Fruit fly (Drosophila melanogaster) S2 (cell line): Measurements from ENCODE around the gene eIF2alpha.

Experiments used
- CG8478 ChIP-seq: fragments of >200 bp; optimal IDR thresholded peaks from 2 replicates; lab custom pipeline; 2018
- CTCF ChIP-seq, 2 experiments: fragments of >200 bp; optimal IDR thresholded peaks; 2 replicates each; lab custom pipeline; 2018

- no peak for TF ChIP-seq CTCF (optimal IDR thresholded peaks at IDR 0.05; lab: Kevin White, UChicago)
- no peak for TF ChIP-seq CG8478 (lab: Kevin White, UChicago)
These were observed 25.9 kb downstream of the eIF2alpha start for dm6 chrX:16420878-16421277.
